Fruit fly (Drosophila melanogaster) whole organism, embryonic: ENCODE data around the gene rumi.
A peak's percentile ranks its signal among the peaks of the same experiment; 100 is the strongest.

Source experiments
- Antp ChIP-seq: fragments of 200-800 bp; sonication (Bioruptor generic); optimal IDR thresholded peaks from 3 replicates; lab custom pipeline; 2016; ENCODE audit warnings: missing biosample characterization, missing genetic modification characterization
- Atf3 ChIP-seq: fragments of 200-800 bp; sonication (Bioruptor generic); optimal IDR thresholded peaks from 3 replicates; lab custom pipeline; 2016; ENCODE audit warnings: missing biosample characterization, missing genetic modification characterization
- BtbVII ChIP-seq: fragments of 200-800 bp; sonication (Bioruptor generic); optimal IDR thresholded peaks from 3 replicates; lab custom pipeline; 2017; ENCODE audit warnings: missing biosample characterization, mild to moderate bottlenecking, missing genetic modification characterization
- Bteb2 ChIP-seq: fragments of 200-800 bp; sonication (Bioruptor generic); optimal IDR thresholded peaks from 2 replicates; lab custom pipeline; 2016; ENCODE audit warnings: missing biosample characterization, missing genetic modification characterization
- CG10321 ChIP-seq: fragments of 200-800 bp; sonication (Bioruptor generic); IDR thresholded peaks from 2 replicates; pipeline ENCODE4 v1.3.6; 2022; ENCODE audit warnings: missing biosample characterization, missing genetic modification characterization
- CG11085 ChIP-seq: fragments of 200-800 bp; sonication (Bioruptor generic); IDR thresholded peaks from 2 replicates; pipeline ENCODE4 v1.3.6; 2022; ENCODE audit warnings: missing biosample characterization, missing genetic modification characterization
- CG11456 ChIP-seq: fragments of 200-800 bp; sonication (Bioruptor generic); IDR thresholded peaks from 3 replicates; pipeline ENCODE4 v1.3.6; 2022; ENCODE audit warnings: missing biosample characterization, missing genetic modification characterization
- CG11504 ChIP-seq: fragments of 200-800 bp; sonication (Bioruptor generic); optimal IDR thresholded peaks from 3 replicates; lab custom pipeline; 2019; ENCODE audit warnings: missing biosample characterization, mild to moderate bottlenecking, missing genetic modification characterization, moderate library complexity
- CG12659 ChIP-seq: fragments of 200-800 bp; sonication (Bioruptor generic); optimal IDR thresholded peaks from 3 replicates; lab custom pipeline; 2017; ENCODE audit warnings: mild to moderate bottlenecking, missing biosample characterization, missing genetic modification reagents, missing genetic modification characterization
- CG13296 ChIP-seq: fragments of 200-800 bp; sonication (Bioruptor generic); optimal IDR thresholded peaks from 3 replicates; lab custom pipeline; 2018; ENCODE audit warnings: missing biosample characterization, mild to moderate bottlenecking, missing genetic modification characterization
- CG14014 ChIP-seq: fragments of 200-800 bp; sonication (Bioruptor generic); IDR thresholded peaks from 2 replicates; pipeline ENCODE4 v1.3.6; 2022; ENCODE audit warnings: missing biosample characterization, missing genetic modification characterization
- CG1603 ChIP-seq: fragments of 200-800 bp; sonication (Bioruptor generic); optimal IDR thresholded peaks from 2 replicates; lab custom pipeline; 2019; ENCODE audit warnings: missing biosample characterization, mild to moderate bottlenecking, missing genetic modification characterization, moderate library complexity
- CG2875 ChIP-seq: fragments of 200-800 bp; sonication (Bioruptor generic); optimal IDR thresholded peaks from 2 replicates; lab custom pipeline; 2017; ENCODE audit warnings: missing biosample characterization, mild to moderate bottlenecking, missing genetic modification characterization, missing genetic modification reagents
- CG4730 ChIP-seq: fragments of 200-800 bp; sonication (Bioruptor generic); IDR thresholded peaks from 2 replicates; pipeline ENCODE4 v1.3.6; 2022; ENCODE audit warnings: missing biosample characterization, missing genetic modification characterization
- CG8281 ChIP-seq: fragments of 200-800 bp; sonication (Bioruptor generic); optimal IDR thresholded peaks from 2 replicates; lab custom pipeline; 2018; ENCODE audit warnings: missing biosample characterization, mild to moderate bottlenecking, missing genetic modification characterization, moderate library complexity
- CG8478 ChIP-seq: fragments of >200 bp; optimal IDR thresholded peaks from 2 replicates; lab custom pipeline; 2018
- CG9437 ChIP-seq: fragments of 200-800 bp; sonication (Bioruptor generic); optimal IDR thresholded peaks from 2 replicates; lab custom pipeline; 2018; ENCODE audit warnings: missing biosample characterization, mild to moderate bottlenecking, missing genetic modification characterization
- CG9797 ChIP-seq: fragments of 200-800 bp; sonication (Bioruptor generic); optimal IDR thresholded peaks from 3 replicates; lab custom pipeline; 2018; ENCODE audit warnings: missing biosample characterization, mild to moderate bottlenecking, missing genetic modification characterization
- CG9876 ChIP-seq: fragments of 200-800 bp; sonication (Bioruptor generic); optimal IDR thresholded peaks from 2 replicates; lab custom pipeline; 2016; ENCODE audit warnings: missing biosample characterization, missing genetic modification characterization
- Camta ChIP-seq: fragments of 200-800 bp; sonication (Bioruptor generic); optimal IDR thresholded peaks from 2 replicates; lab custom pipeline; 2016; ENCODE audit warnings: missing biosample characterization, missing genetic modification characterization
- Ets65A ChIP-seq: fragments of 200-800 bp; sonication (Bioruptor generic); peaks from one replicate; lab custom pipeline; 2016; ENCODE audit warnings: missing biosample characterization, missing genetic modification characterization
- Fer2 ChIP-seq: fragments of 200-800 bp; sonication (Bioruptor generic); optimal IDR thresholded peaks from 2 replicates; lab custom pipeline; 2018; ENCODE audit warnings: missing biosample characterization, mild to moderate bottlenecking, missing genetic modification characterization, moderate library complexity
- GATAe ChIP-seq: fragments of 200-800 bp; sonication (Bioruptor generic); conservative IDR thresholded peaks from 2 replicates; pipeline ENCODE4 v1.3.6; 2022; ENCODE audit warnings: missing biosample characterization, missing genetic modification characterization
- HLH54F ChIP-seq: fragments of 200-800 bp; sonication (Bioruptor generic); optimal IDR thresholded peaks from 3 replicates; lab custom pipeline; 2016; ENCODE audit warnings: missing biosample characterization, missing genetic modification characterization
- MESR4 ChIP-seq: fragments of 200-800 bp; sonication (Bioruptor generic); optimal IDR thresholded peaks from 2 replicates; lab custom pipeline; 2018; ENCODE audit warnings: missing biosample characterization, mild to moderate bottlenecking, missing genetic modification characterization, moderate library complexity
- Mad ChIP-seq: fragments of 200-800 bp; sonication (Bioruptor generic); optimal IDR thresholded peaks from 2 replicates; lab custom pipeline; 2016; ENCODE audit warnings: missing biosample characterization, missing genetic modification characterization
- Meics ChIP-seq: fragments of 200-800 bp; sonication (Bioruptor generic); optimal IDR thresholded peaks from 2 replicates; lab custom pipeline; 2017; ENCODE audit warnings: missing biosample characterization, mild to moderate bottlenecking, missing genetic modification characterization
- Mrtf ChIP-seq: fragments of 200-800 bp; sonication (Bioruptor generic); IDR thresholded peaks from 3 replicates; pipeline ENCODE4 v1.3.6; 2022; ENCODE audit warnings: missing biosample characterization, missing genetic modification characterization
- NC2α ChIP-seq: fragments of 200-800 bp; sonication (Bioruptor generic); optimal IDR thresholded peaks from 2 replicates; lab custom pipeline; 2016; ENCODE audit warnings: missing biosample characterization, missing genetic modification characterization
- Nf-YB ChIP-seq: fragments of 200-800 bp; sonication (Bioruptor generic); optimal IDR thresholded peaks from 3 replicates; lab custom pipeline; 2019; ENCODE audit warnings: missing biosample characterization, mild to moderate bottlenecking, missing genetic modification characterization, moderate library complexity
- Side ChIP-seq: fragments of 200-800 bp; sonication (Bioruptor generic); optimal IDR thresholded peaks from 2 replicates; lab custom pipeline; 2016; ENCODE audit warnings: missing biosample characterization, missing genetic modification characterization
- Sox102F ChIP-seq: fragments of 200-800 bp; sonication (Bioruptor generic); optimal IDR thresholded peaks from 2 replicates; lab custom pipeline; 2018; ENCODE audit warnings: missing biosample characterization, mild to moderate bottlenecking, missing genetic modification characterization, moderate library complexity
- TFAM ChIP-seq: fragments of 200-800 bp; sonication (Bioruptor generic); optimal IDR thresholded peaks from 2 replicates; lab custom pipeline; 2017; ENCODE audit warnings: missing biosample characterization, missing genetic modification characterization, inconsistent platforms
- YL-1 ChIP-seq: fragments of 200-800 bp; sonication (Bioruptor generic); optimal IDR thresholded peaks from 3 replicates; lab custom pipeline; 2017; ENCODE audit warnings: missing biosample characterization, mild to moderate bottlenecking, missing genetic modification characterization
- aop ChIP-seq: fragments of 200-800 bp; sonication (Bioruptor generic); IDR thresholded peaks from 2 replicates; pipeline ENCODE4 v1.3.6; 2022; ENCODE audit warnings: missing biosample characterization, missing genetic modification characterization
- ash1 ChIP-seq: fragments of 200-800 bp; sonication (Bioruptor generic); optimal IDR thresholded peaks from 2 replicates; lab custom pipeline; 2018; ENCODE audit warnings: missing biosample characterization, mild to moderate bottlenecking, missing genetic modification characterization
- chinmo ChIP-seq: fragments of 200-800 bp; sonication (Bioruptor generic); IDR thresholded peaks from 4 replicates; pipeline ENCODE4 v1.3.6; 2022; ENCODE audit warnings: missing biosample characterization, missing genetic modification characterization; ENCODE audit not compliant: partially characterized antibody
- chm ChIP-seq: fragments of 200-800 bp; sonication (Bioruptor generic); IDR thresholded peaks from 2 replicates; pipeline ENCODE4 v1.3.6; 2022; ENCODE audit warnings: missing biosample characterization, missing genetic modification characterization
- dati ChIP-seq: fragments of 200-800 bp; sonication (Bioruptor generic); IDR thresholded peaks from 2 replicates; pipeline ENCODE4 v1.3.6; 2022; ENCODE audit warnings: missing biosample characterization, missing genetic modification characterization
- eve ChIP-seq, 2 experiments: fragments of >200 bp; optimal IDR thresholded peaks; 2 replicates each; lab custom pipeline; 2017; ENCODE audit warnings: missing biosample characterization in 2 of 2, missing genetic modification characterization in 2 of 2
- fd102C ChIP-seq: fragments of 200-800 bp; sonication (Bioruptor generic); optimal IDR thresholded peaks from 2 replicates; lab custom pipeline; 2018; ENCODE audit warnings: missing biosample characterization, mild to moderate bottlenecking, missing genetic modification characterization, moderate library complexity
- fd3F ChIP-seq: fragments of 200-800 bp; sonication (Bioruptor generic); optimal IDR thresholded peaks from 2 replicates; lab custom pipeline; 2018; ENCODE audit warnings: missing biosample characterization, mild to moderate bottlenecking, missing genetic modification characterization, moderate library complexity
- gt ChIP-seq: fragments of 200-800 bp; sonication (Bioruptor generic); IDR thresholded peaks from 2 replicates; pipeline ENCODE4 v1.3.6; 2022; ENCODE audit warnings: missing biosample characterization, missing genetic modification characterization
- inv ChIP-seq: fragments of 200-800 bp; sonication (Bioruptor generic); IDR thresholded peaks from 2 replicates; pipeline ENCODE4 v1.3.6; 2022; ENCODE audit warnings: missing biosample characterization, missing genetic modification characterization; ENCODE audit not compliant: partially characterized antibody
- maf-S ChIP-seq: fragments of 200-800 bp; sonication (Bioruptor generic); optimal IDR thresholded peaks from 2 replicates; lab custom pipeline; 2016; ENCODE audit warnings: missing biosample characterization, missing genetic modification characterization
- ranshi ChIP-seq: fragments of 200-800 bp; sonication (Bioruptor generic); IDR thresholded peaks from 2 replicates; pipeline ENCODE4 v1.3.6; 2022; ENCODE audit warnings: missing biosample characterization, missing genetic modification characterization
- sc ChIP-seq, 3 experiments: fragments of >200 bp in 2 of 3; fragments of 200-800 bp in 1 of 3; sonication (Bioruptor generic) in 1 of 3; optimal IDR thresholded peaks; 2 replicates in 2 of 3; 3 replicates in 1 of 3; lab custom pipeline; 2017; ENCODE audit warnings: mild to moderate bottlenecking in 1 of 3, missing biosample characterization in 1 of 3, missing genetic modification characterization in 1 of 3, missing genetic modification reagents in 1 of 3
- shn ChIP-seq: fragments of 200-800 bp; sonication (Bioruptor generic); optimal IDR thresholded peaks from 3 replicates; lab custom pipeline; 2016; ENCODE audit warnings: missing biosample characterization, missing genetic modification characterization
- sug ChIP-seq: fragments of 200-800 bp; optimal IDR thresholded peaks from 2 replicates; lab custom pipeline; 2019; ENCODE audit warnings: missing biosample characterization, mild to moderate bottlenecking, missing genetic modification characterization, moderate library complexity

Gene rumi

DNA sequence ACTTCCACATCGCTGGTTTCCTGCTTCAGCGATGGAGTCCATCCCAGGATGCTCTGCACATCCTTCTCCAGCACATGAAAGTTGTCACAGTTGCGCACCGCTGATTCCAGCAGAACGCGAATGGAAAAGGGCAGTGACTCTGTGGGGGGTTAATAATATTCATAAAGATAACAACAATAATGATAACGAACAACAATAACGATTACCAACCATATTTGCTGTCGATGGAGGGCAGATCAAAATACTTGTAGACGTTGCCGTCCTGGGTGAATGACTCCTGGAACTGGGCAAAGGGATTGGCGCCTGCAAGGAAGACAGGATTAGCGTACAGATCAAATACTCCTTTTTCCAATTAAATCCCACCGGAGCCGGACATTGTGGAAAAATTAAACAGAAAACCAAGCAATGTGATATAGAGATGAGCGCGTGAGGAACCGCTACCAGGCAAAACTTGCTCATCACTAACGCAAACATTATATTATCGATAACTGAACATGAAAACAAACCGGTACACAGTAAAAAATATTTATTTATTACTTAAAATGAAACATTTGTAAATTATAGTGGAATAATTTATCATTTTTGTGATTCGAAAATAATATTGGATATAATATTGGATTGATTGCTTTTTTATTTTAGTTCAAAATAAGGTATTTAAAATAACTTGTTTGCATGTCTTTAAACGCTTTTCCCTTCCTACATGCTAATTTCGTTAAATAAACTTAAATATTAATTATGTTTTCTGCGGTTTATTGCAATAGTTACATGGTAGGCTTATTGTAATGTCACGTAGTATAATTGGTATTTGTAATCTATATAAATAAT, 26.0 kb downstream of the rumi start, which contains the start of gene Irp-1A (continued):
- peak; percentile 72 for TF ChIP-seq inv (GFP tag; lab: Robert Waterston, UW)
- TF ChIP-seq eve (GFP tag; optimal IDR thresholded peaks at IDR 0.05; lab: Kevin White, UChicago): no peak
- TF ChIP-seq sc (optimal IDR thresholded peaks at IDR 0.05; lab: Kevin White, UChicago): no peak
- no peak for TF ChIP-seq sc (GFP tag; optimal IDR thresholded peaks at IDR 0.05; lab: Kevin White, UChicago)
- no peak for TF ChIP-seq CG8281
- TF ChIP-seq sug (tag; lab: Kevin White, UChicago): peak; percentile 100
- peak; percentile 35; the same call in 1 of the 2 replicates for TF ChIP-seq GATAe
- no peak for TF ChIP-seq Side (GFP tag; lab: Kevin White, UChicago)
- peak; percentile 44 for TF ChIP-seq CG2875 (GFP tag; lab: Kevin White, UChicago)
- peak; percentile 22 for TF ChIP-seq HLH54F (GFP tag; lab: Kevin White, UChicago)
- no peak for TF ChIP-seq dati (GFP tag; lab: Robert Waterston, UW)
- no peak for TF ChIP-seq shn (GFP tag; lab: Kevin White, UChicago)
- TF ChIP-seq CG12659 (GFP tag; lab: Kevin White, UChicago): peak; percentile 88
- TF ChIP-seq chinmo (GFP tag; lab: Robert Waterston, UW): peak; percentile 89; the same call in 3 of the 4 replicates
- peak; percentile 70 for TF ChIP-seq Meics
- TF ChIP-seq CG4730: peak; percentile 70
- TF ChIP-seq MESR4 (GFP tag; lab: Kevin White, UChicago): peak; percentile 62
- peak; percentile 37 for TF ChIP-seq Fer2 (tag; lab: Kevin White, UChicago)
- no peak for TF ChIP-seq CG9876 (GFP tag; lab: Kevin White, UChicago)
- TF ChIP-seq CG9797: no peak
- peak; percentile 62 for TF ChIP-seq CG11085 (GFP tag; lab: Robert Waterston, UW)
- no peak for TF ChIP-seq TFAM (GFP tag; lab: Kevin White, UChicago)
- no peak for TF ChIP-seq Ets65A (GFP tag; lab: Kevin White, UChicago)
- TF ChIP-seq BtbVII (GFP tag; lab: Kevin White, UChicago): peak; percentile 30
- peak; percentile 61 for TF ChIP-seq CG1603 (tag; lab: Kevin White, UChicago)
- TF ChIP-seq Nf-YB: peak; percentile 65
- peak; percentile 85 for TF ChIP-seq CG13296 (GFP tag; lab: Kevin White, UChicago)
- TF ChIP-seq NC2α (GFP tag; lab: Kevin White, UChicago): no peak
- peak; percentile 68 for TF ChIP-seq CG9437 (GFP tag; lab: Kevin White, UChicago)
- TF ChIP-seq CG11456 (GFP tag; lab: Robert Waterston, UW): peak; percentile 73; the same call in 2 of the 3 replicates
- no peak for TF ChIP-seq CG8478 (lab: Kevin White, UChicago)
- no peak for TF ChIP-seq gt (GFP tag; lab: Robert Waterston, UW)
- peak; percentile 19 for TF ChIP-seq Antp (GFP tag; lab: Kevin White, UChicago)
- TF ChIP-seq fd3F: peak; percentile 53
- TF ChIP-seq Bteb2 (GFP tag; lab: Kevin White, UChicago): no peak
- no peak for TF ChIP-seq fd102C
- peak; percentile 35; the same call in 1 of the 3 replicates for TF ChIP-seq Mrtf (GFP tag; lab: Robert Waterston, UW)
- TF ChIP-seq ash1 (GFP tag; lab: Kevin White, UChicago): no peak
- TF ChIP-seq CG11504 (tag; lab: Kevin White, UChicago): peak; percentile 85
- peak; percentile 22 for TF ChIP-seq Camta (GFP tag; lab: Kevin White, UChicago)
- TF ChIP-seq aop: no peak
- no peak for TF ChIP-seq chm (GFP tag; lab: Robert Waterston, UW)
- no peak for TF ChIP-seq maf-S (GFP tag; lab: Kevin White, UChicago)
- no peak for TF ChIP-seq Atf3 (GFP tag; lab: Kevin White, UChicago)
- peak; percentile 75 for TF ChIP-seq ranshi (GFP tag; lab: Robert Waterston, UW)
- TF ChIP-seq Mad (GFP tag; lab: Kevin White, UChicago): no peak
- peak; percentile 27; the same call in 1 of the 2 replicates for TF ChIP-seq CG10321 (GFP tag; lab: Robert Waterston, UW)
- peak; percentile 81 for TF ChIP-seq CG14014 (GFP tag; lab: Robert Waterston, UW)
- peak; percentile 83 for TF ChIP-seq YL-1 (GFP tag; lab: Kevin White, UChicago)
- TF ChIP-seq Sox102F: peak; percentile 80
